Fruit fly (Drosophila melanogaster) whole organism, pupa: Measurements from ENCODE around the gene HLH4C.

Source experiments
- CG10348 ChIP-seq: fragments of 200-800 bp; sonication (Bioruptor generic); IDR thresholded peaks from 2 replicates; pipeline ENCODE4 v1.3.6; 2022; ENCODE audit warnings: missing biosample characterization, missing genetic modification characterization
- CG12605 ChIP-seq: fragments of 200-800 bp; sonication (Bioruptor generic); IDR thresholded peaks from 2 replicates; pipeline ENCODE4 v1.3.6; 2022; ENCODE audit warnings: missing biosample characterization, missing genetic modification characterization
- CG13204 ChIP-seq: fragments of 200-800 bp; sonication (Bioruptor generic); optimal IDR thresholded peaks from 2 replicates; lab custom pipeline; 2018; ENCODE audit warnings: missing biosample characterization, mild to moderate bottlenecking, missing genetic modification characterization, moderate library complexity
- CG14655 ChIP-seq: fragments of 200-800 bp; sonication (Bioruptor generic); optimal IDR thresholded peaks from 3 replicates; lab custom pipeline; 2017; ENCODE audit warnings: mild to moderate bottlenecking, missing biosample characterization, missing genetic modification reagents, missing genetic modification characterization
- CG15710 ChIP-seq: fragments of 200-800 bp; sonication (Bioruptor generic); optimal IDR thresholded peaks from 2 replicates; lab custom pipeline; 2018; ENCODE audit warnings: missing biosample characterization, mild to moderate bottlenecking, missing genetic modification characterization, moderate library complexity
- CG17806 ChIP-seq: fragments of 200-800 bp; sonication (Bioruptor generic); optimal IDR thresholded peaks from 2 replicates; lab custom pipeline; 2018; ENCODE audit warnings: missing biosample characterization, mild to moderate bottlenecking, missing genetic modification characterization, moderate library complexity
- CG32121 ChIP-seq: fragments of 200-800 bp; sonication (Bioruptor generic); IDR thresholded peaks from 2 replicates; pipeline ENCODE4 v1.3.6; 2022; ENCODE audit warnings: missing biosample characterization, missing genetic modification characterization
- CG34367 ChIP-seq: fragments of 200-800 bp; sonication (Bioruptor generic); optimal IDR thresholded peaks from 2 replicates; lab custom pipeline; 2018; ENCODE audit warnings: missing biosample characterization, mild to moderate bottlenecking, missing genetic modification characterization
- CG4496 ChIP-seq: fragments of 200-800 bp; sonication (Bioruptor generic); IDR thresholded peaks from 3 replicates; pipeline ENCODE4 v1.3.6; 2022; ENCODE audit warnings: missing biosample characterization, missing genetic modification characterization
- CG8159 ChIP-seq: fragments of 200-800 bp; sonication (Bioruptor generic); optimal IDR thresholded peaks from 3 replicates; lab custom pipeline; 2018; ENCODE audit warnings: missing biosample characterization, mild to moderate bottlenecking, missing genetic modification characterization, moderate library complexity
- CG8301 ChIP-seq: fragments of 200-800 bp; sonication (Bioruptor generic); optimal IDR thresholded peaks from 2 replicates; lab custom pipeline; 2018; ENCODE audit warnings: missing biosample characterization, mild to moderate bottlenecking, missing genetic modification characterization
- CG9948 ChIP-seq: fragments of 200-800 bp; sonication (Bioruptor generic); optimal IDR thresholded peaks from 2 replicates; lab custom pipeline; 2018; ENCODE audit warnings: missing biosample characterization, mild to moderate bottlenecking, missing genetic modification characterization, moderate library complexity
- EcR ChIP-seq: fragments of 200-800 bp; sonication (Bioruptor generic); optimal IDR thresholded peaks from 3 replicates; lab custom pipeline; 2019; ENCODE audit warnings: missing biosample characterization, missing genetic modification characterization, mild to moderate bottlenecking, moderate library complexity, missing genetic modification reagents
- Ets98B ChIP-seq: fragments of 200-800 bp; sonication (Bioruptor generic); IDR thresholded peaks from 2 replicates; pipeline ENCODE4 v1.3.6; 2022; ENCODE audit warnings: missing biosample characterization, missing genetic modification characterization
- Pif1A ChIP-seq: fragments of 200-800 bp; sonication (Bioruptor generic); optimal IDR thresholded peaks from 3 replicates; lab custom pipeline; 2016; ENCODE audit warnings: missing biosample characterization, missing genetic modification characterization
- Pif1B ChIP-seq: fragments of 200-800 bp; sonication (Bioruptor generic); optimal IDR thresholded peaks from 3 replicates; lab custom pipeline; 2016; ENCODE audit warnings: missing biosample characterization, missing genetic modification characterization
- Snoo ChIP-seq: fragments of 200-800 bp; sonication (Bioruptor generic); optimal IDR thresholded peaks from 3 replicates; lab custom pipeline; 2017; ENCODE audit warnings: missing biosample characterization, mild to moderate bottlenecking, missing genetic modification characterization, inconsistent platforms
- fd96Ca ChIP-seq: fragments of 200-800 bp; sonication (Bioruptor generic); IDR thresholded peaks from 3 replicates; pipeline ENCODE4 v1.3.6; 2022; ENCODE audit warnings: missing biosample characterization, missing genetic modification characterization
- gl ChIP-seq: fragments of 200-800 bp; sonication (Bioruptor generic); optimal IDR thresholded peaks from 2 replicates; lab custom pipeline; 2018; ENCODE audit warnings: missing biosample characterization, mild to moderate bottlenecking, missing genetic modification characterization
- rn ChIP-seq: fragments of 200-800 bp; sonication (Bioruptor generic); IDR thresholded peaks from 2 replicates; pipeline ENCODE4 v1.3.6; 2022; ENCODE audit warnings: missing biosample characterization, missing genetic modification characterization

HLH4C gene

dm6 chrX:4599897-4600469 is 47.2 kb downstream of the HLH4C start:
- TF ChIP-seq CG17806 (tag; lab: Kevin White, UChicago) (no peak), CG34367 (no peak), CG10348 (GFP tag; lab: Robert Waterston, UW) (no peak), CG15710 (tag; lab: Kevin White, UChicago) (no peak), CG12605 (GFP tag; lab: Robert Waterston, UW) (no peak), gl (tag; lab: Kevin White, UChicago) (no peak), CG4496 (GFP tag; lab: Robert Waterston, UW) (no peak), CG8159 (no peak), CG32121 (GFP tag; lab: Robert Waterston, UW) (no peak), CG9948 (tag; lab: Kevin White, UChicago) (no peak), Pif1B (GFP tag; lab: Kevin White, UChicago) (no peak), EcR (GFP tag; lab: Kevin White, UChicago) (no peak), Ets98B (GFP tag; lab: Robert Waterston, UW) (no peak), Snoo (no peak), fd96Ca (no peak), rn (GFP tag; lab: Robert Waterston, UW) (no peak), CG13204 (GFP tag; lab: Kevin White, UChicago) (no peak)

- TF ChIP-seq CG13204 (GFP tag; lab: Kevin White, UChicago) (peak; percentile 12), CG9948 (tag; lab: Kevin White, UChicago) (no peak), CG12605 (GFP tag; lab: Robert Waterston, UW) (no peak), CG17806 (tag; lab: Kevin White, UChicago) (no peak), fd96Ca (peak; percentile 33; the same call in 1 of the 3 replicates), CG8159 (no peak), Pif1B (GFP tag; lab: Kevin White, UChicago) (no peak), Pif1A (peak; percentile 39), EcR (GFP tag; lab: Kevin White, UChicago) (peak; percentile 13), CG4496 (GFP tag; lab: Robert Waterston, UW) (no peak), CG8301 (no peak), rn (GFP tag; lab: Robert Waterston, UW) (no peak), CG14655 (no peak), gl (tag; lab: Kevin White, UChicago) (no peak), Snoo (no peak), CG10348 (GFP tag; lab: Robert Waterston, UW) (no peak), CG15710 (tag; lab: Kevin White, UChicago) (peak; percentile 6)
These were observed 50.6 kb downstream of the HLH4C start for dm6 chrX:4596467-4597183.
